Fruit fly (Drosophila melanogaster) whole organism, prepupa: ENCODE results near the gene Cnep1r2.

Source experiments
- Sox102F ChIP-seq: fragments of 200-800 bp; sonication (Bioruptor generic); optimal IDR thresholded peaks from 2 replicates; lab custom pipeline; 2016; ENCODE audit warnings: missing biosample characterization, mild to moderate bottlenecking, missing genetic modification characterization
- fd59A ChIP-seq: fragments of 200-800 bp; sonication (Bioruptor generic); optimal IDR thresholded peaks from 2 replicates; lab custom pipeline; 2017; ENCODE audit warnings: missing biosample characterization, mild to moderate bottlenecking, missing genetic modification characterization, missing genetic modification reagents
- net ChIP-seq: fragments of 200-800 bp; sonication (Bioruptor generic); optimal IDR thresholded peaks from 3 replicates; lab custom pipeline; 2016; ENCODE audit warnings: missing biosample characterization, missing genetic modification characterization

dm6 chr3L:10663190-10663763, 25.3 kb downstream of the Cnep1r2 start, which contains the start of gene Adi1:
- no peak for TF ChIP-seq net
- TF ChIP-seq Sox102F (GFP tag; lab: Kevin White, UChicago), result no peak
- TF ChIP-seq fd59A (GFP tag; lab: Kevin White, UChicago), result no peak
